Fruit fly (Drosophila melanogaster): Measurements from ENCODE around the gene fig.

DNA sequence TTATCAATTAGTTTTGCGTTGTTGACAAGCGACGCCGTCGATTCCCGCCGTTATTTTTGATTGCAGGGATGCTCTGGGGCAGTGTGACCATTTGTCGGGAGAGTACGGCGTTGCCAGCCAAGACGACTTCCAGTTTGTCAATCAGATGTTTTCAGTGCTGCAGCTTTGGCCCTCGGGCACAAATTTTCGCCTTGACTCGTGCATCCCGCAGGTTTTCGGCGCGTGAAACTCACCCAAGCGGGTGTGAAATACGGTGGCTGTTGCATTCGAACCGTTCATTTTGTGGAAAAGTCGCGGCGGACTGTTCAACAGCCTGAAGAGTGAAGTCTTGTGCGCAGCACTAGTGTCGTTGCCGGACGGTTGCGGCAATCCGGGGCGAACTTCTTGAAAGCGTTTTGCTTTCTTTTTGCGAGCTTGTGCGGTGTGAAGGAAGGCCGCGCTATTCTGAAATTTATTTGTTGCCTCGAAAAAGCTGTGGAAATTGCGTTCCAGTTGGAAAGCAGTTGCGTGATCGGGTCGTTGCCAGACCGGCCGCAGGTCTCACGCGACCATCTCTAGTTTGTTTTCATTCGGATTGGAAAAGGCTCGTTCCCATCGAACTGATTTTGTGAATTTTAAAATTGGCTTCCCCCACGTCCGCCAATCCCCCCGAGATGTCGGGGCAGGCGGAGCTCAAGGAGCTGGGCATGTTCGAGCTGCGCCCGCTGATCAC is 26.6 kb upstream of the fig start, which contains the start of the genes ca and ncd:
- TF ChIP-seq Blimp-1 (GFP tag; optimal IDR thresholded peaks at IDR 0.05) (no peak), CG16779 (tag; optimal IDR thresholded peaks at IDR 0.05) (no peak), Lpt (GFP tag; optimal IDR thresholded peaks at IDR 0.05) (no peak), CG6854 (GFP tag; optimal IDR thresholded peaks at IDR 0.05) (no peak), CG4318 (GFP tag; optimal IDR thresholded peaks at IDR 0.05) (no peak), cyc (GFP tag; optimal IDR thresholded peaks at IDR 0.05) (no peak), CG8119 (GFP tag; IDR thresholded peaks at IDR 0.05) (no peak), Sox14 (GFP tag; optimal IDR thresholded peaks at IDR 0.05) (no peak), achi (GFP tag; optimal IDR thresholded peaks at IDR 0.05) (no peak), CG6276 (GFP tag; optimal IDR thresholded peaks at IDR 0.05) (no peak)

Data from whole organism, prepupa.